Worm (Caenorhabditis elegans) whole organism, L2 larva: ENCODE measurements around the gene srv-29.
A peak's percentile ranks its signal among the peaks of the same experiment; 100 is the strongest.

Experiments
- R02D3.7 ChIP-seq: fragments of 150-350 bp; optimal IDR thresholded peaks from 2 replicates; lab custom pipeline; 2014; ENCODE audit warnings: missing biosample characterization, missing genetic modification characterization
- Y55F3AM.14 ChIP-seq: fragments of 200-800 bp; sonication (Bioruptor generic); optimal IDR thresholded peaks from 2 replicates; lab custom pipeline; 2018; ENCODE audit warnings: mild to moderate bottlenecking, missing genetic modification characterization, missing compliant biosample characterization
- ama-1 ChIP-seq: fragments of 150-350 bp; optimal IDR thresholded peaks from 2 replicates; lab custom pipeline; 2018; ENCODE audit warnings: inconsistent platforms
- elt-1 ChIP-seq: fragments of 150-350 bp; optimal IDR thresholded peaks from 2 replicates; lab custom pipeline; 2014; ENCODE audit warnings: missing biosample characterization, missing genetic modification characterization
- fos-1 ChIP-seq: fragments of 150-350 bp; optimal IDR thresholded peaks from 2 replicates; lab custom pipeline; 2014; ENCODE audit warnings: missing biosample characterization, missing genetic modification characterization
- lin-13 ChIP-seq: fragments of 150-350 bp; optimal IDR thresholded peaks from 2 replicates; lab custom pipeline; 2014; ENCODE audit warnings: missing biosample characterization, missing genetic modification reagents, missing genetic modification characterization
- lin-39 ChIP-seq: fragments of 150-350 bp; optimal IDR thresholded peaks from 2 replicates; lab custom pipeline; 2014; ENCODE audit warnings: missing biosample characterization, missing genetic modification reagents, missing genetic modification characterization
- lsy-2 ChIP-seq, 2 experiments: fragments of 150-350 bp in 1 of 2; sonication (generic microtip) in 1 of 2; optimal IDR thresholded peaks; 2 replicates each; lab custom pipeline; 2014 to 2017; ENCODE audit warnings: missing biosample characterization in 2 of 2, missing genetic modification characterization in 2 of 2
- nhr-21 ChIP-seq: fragments of 150-350 bp; optimal IDR thresholded peaks from 2 replicates; lab custom pipeline; 2014; ENCODE audit warnings: missing biosample characterization, missing genetic modification characterization
- nhr-23 ChIP-seq: fragments of 150-350 bp; optimal IDR thresholded peaks from 2 replicates; lab custom pipeline; 2014; ENCODE audit warnings: missing biosample characterization, missing genetic modification reagents, missing genetic modification characterization
- nhr-77 ChIP-seq: fragments of 150-350 bp; optimal IDR thresholded peaks from 2 replicates; lab custom pipeline; 2014; ENCODE audit warnings: missing biosample characterization, missing genetic modification characterization
- sem-4 ChIP-seq: fragments of 150-350 bp; optimal IDR thresholded peaks from 2 replicates; lab custom pipeline; 2014; ENCODE audit warnings: missing biosample characterization, missing genetic modification reagents, missing genetic modification characterization
- skn-1 ChIP-seq: sonication (generic microtip); optimal IDR thresholded peaks from 2 replicates; lab custom pipeline; 2017; ENCODE audit warnings: missing biosample characterization, missing genetic modification characterization
- sma-9 ChIP-seq, 2 experiments: fragments of 150-350 bp in 1 of 2; sonication (generic microtip) in 1 of 2; optimal IDR thresholded peaks; 2 replicates each; lab custom pipeline; 2014 to 2016; ENCODE audit warnings: missing genetic modification characterization in 2 of 2, mild to moderate bottlenecking in 1 of 2, missing biosample characterization in 1 of 2, missing compliant biosample characterization in 1 of 2, missing genetic modification reagents in 1 of 2, moderate library complexity in 1 of 2
- unc-39 ChIP-seq: fragments of 150-350 bp; optimal IDR thresholded peaks from 2 replicates; lab custom pipeline; 2014; ENCODE audit warnings: missing biosample characterization, missing genetic modification characterization

Gene srv-29

ce11 chrIV:6217503-6217902, 48.9 kb downstream of the srv-29 start:
- TF ChIP-seq nhr-77 (tag; lab: Kevin White, UChicago) (no peak), nhr-21 (tag; lab: Kevin White, UChicago) (no peak), sma-9 (GFP tag; optimal IDR thresholded peaks at IDR 0.05; lab: Kevin White, UChicago) (no peak), sma-9 (tag; optimal IDR thresholded peaks at IDR 0.05; lab: Kevin White, UChicago) (no peak), skn-1 (tag; lab: Kevin White, UChicago) (no peak), ama-1 (lab: Kevin White, UChicago) (no peak), unc-39 (tag; lab: Kevin White, UChicago) (no peak), elt-1 (no peak), nhr-23 (no peak), lin-13 (GFP tag; lab: Kevin White, UChicago) (no peak), fos-1 (tag; lab: Kevin White, UChicago) (no peak), lin-39 (tag; lab: Kevin White, UChicago) (no peak), sem-4 (no peak), R02D3.7 (tag; lab: Kevin White, UChicago) (no peak), lsy-2 (tag; optimal IDR thresholded peaks at IDR 0.05; lab: Kevin White, UChicago) (no peak)

- TF ChIP-seq fos-1 (tag; lab: Kevin White, UChicago) (peak; percentile 84), Y55F3AM.14 (GFP tag; lab: Kevin White, UChicago) (no peak)
Measured at ce11 chrIV:6217066-6217465, 49.3 kb downstream of the srv-29 start, which contains the start of gene C49A9.9. Gene C49A9.9, plus strand, starts transcription at chrIV:6217372.
